Worm (Caenorhabditis elegans) whole organism, L2 larva: ENCODE results near the gene Y46G5A.47.

Source experiments
- ZK546.5 ChIP-seq: sonication (generic microtip); optimal IDR thresholded peaks from 2 replicates; lab custom pipeline; 2017; ENCODE audit warnings: missing biosample characterization, missing genetic modification characterization
- aly-2 ChIP-seq: fragments of 150-350 bp; optimal IDR thresholded peaks from 2 replicates; lab custom pipeline; 2014; ENCODE audit warnings: missing biosample characterization, missing genetic modification characterization
- ama-1 ChIP-seq: fragments of 150-350 bp; optimal IDR thresholded peaks from 2 replicates; lab custom pipeline; 2018; ENCODE audit warnings: inconsistent platforms
- fos-1 ChIP-seq: fragments of 150-350 bp; optimal IDR thresholded peaks from 2 replicates; lab custom pipeline; 2014; ENCODE audit warnings: missing biosample characterization, missing genetic modification characterization
- lin-13 ChIP-seq: fragments of 150-350 bp; optimal IDR thresholded peaks from 2 replicates; lab custom pipeline; 2014; ENCODE audit warnings: missing biosample characterization, missing genetic modification reagents, missing genetic modification characterization
- lin-39 ChIP-seq: fragments of 150-350 bp; optimal IDR thresholded peaks from 2 replicates; lab custom pipeline; 2014; ENCODE audit warnings: missing biosample characterization, missing genetic modification reagents, missing genetic modification characterization
- mdl-1 ChIP-seq, 2 experiments: fragments of 150-350 bp in 1 of 2; sonication (generic microtip) in 1 of 2; optimal IDR thresholded peaks; 2 replicates each; lab custom pipeline; 2017; ENCODE audit warnings: missing biosample characterization in 2 of 2, missing genetic modification characterization in 2 of 2
- nhr-10 ChIP-seq: sonication (generic microtip); optimal IDR thresholded peaks from 2 replicates; lab custom pipeline; 2017; ENCODE audit warnings: missing biosample characterization, missing genetic modification characterization
- nhr-11 ChIP-seq: fragments of 150-350 bp; optimal IDR thresholded peaks from 2 replicates; lab custom pipeline; 2014; ENCODE audit warnings: missing biosample characterization, missing genetic modification characterization
- nhr-129 ChIP-seq: fragments of 150-350 bp; optimal IDR thresholded peaks from 2 replicates; lab custom pipeline; 2014; ENCODE audit warnings: missing biosample characterization, missing genetic modification characterization
- nhr-77 ChIP-seq: fragments of 150-350 bp; optimal IDR thresholded peaks from 2 replicates; lab custom pipeline; 2014; ENCODE audit warnings: missing biosample characterization, missing genetic modification characterization
- zag-1 ChIP-seq: fragments of 150-350 bp; optimal IDR thresholded peaks from 2 replicates; lab custom pipeline; 2014; ENCODE audit warnings: missing biosample characterization, missing genetic modification characterization
- ztf-1 ChIP-seq: fragments of 200-800 bp; sonication (Bioruptor generic); conservative IDR thresholded peaks from 2 replicates; pipeline ENCODE4 v1.3.6; 2022; ENCODE audit warnings: missing genetic modification characterization, missing compliant biosample characterization

DNA sequence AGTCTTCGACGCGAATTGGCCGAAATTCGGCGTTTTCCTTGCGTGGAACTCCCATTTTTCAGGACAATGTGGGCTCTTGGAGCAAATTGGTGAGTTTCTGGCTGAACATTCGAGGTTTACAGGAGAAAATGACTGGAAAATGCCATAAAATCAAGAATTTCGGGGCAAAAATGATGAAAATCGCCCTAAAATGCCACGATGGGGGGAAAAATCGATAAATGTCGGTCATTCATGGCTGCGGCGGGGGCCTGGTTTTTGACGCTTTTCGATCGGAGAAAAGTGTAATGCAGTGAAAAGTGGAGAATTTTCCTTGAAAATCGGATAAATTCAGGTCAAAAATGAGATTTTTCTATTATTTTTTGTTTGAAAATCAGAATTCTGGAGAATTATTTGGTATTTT, at the start of gene Y46G5A.47, which contains the start of gene Y46G5A.18:
- no peak for TF ChIP-seq ama-1 (lab: Kevin White, UChicago)
- no peak for TF ChIP-seq nhr-10 (tag; lab: Kevin White, UChicago)
- TF ChIP-seq lin-13 (GFP tag; lab: Kevin White, UChicago), result no peak
- TF ChIP-seq nhr-129 (tag; lab: Kevin White, UChicago), result no peak
- TF ChIP-seq nhr-77 (tag; lab: Kevin White, UChicago), result no peak
- no peak for TF ChIP-seq fos-1
- no peak for TF ChIP-seq aly-2 (tag; lab: Kevin White, UChicago)
- no peak for TF ChIP-seq mdl-1 (tag; optimal IDR thresholded peaks at IDR 0.05; lab: Kevin White, UChicago)
- TF ChIP-seq ZK546.5 (tag; lab: Kevin White, UChicago), result no peak
- TF ChIP-seq ztf-1 (GFP tag; lab: Robert Waterston, UW), result no peak
- TF ChIP-seq nhr-11 (tag; lab: Kevin White, UChicago), result no peak
- TF ChIP-seq lin-39 (tag; lab: Kevin White, UChicago), result no peak
- TF ChIP-seq zag-1 (tag; lab: Kevin White, UChicago), result no peak
